Worm (Caenorhabditis elegans) whole organism, L4 larva: ENCODE measurements around the gene H03A11.13.
A peak's percentile ranks its signal among the peaks of the same experiment; 100 is the strongest.

Experiments
- T20F7.1 ChIP-seq: fragments of 200-800 bp; sonication (Bioruptor generic); optimal IDR thresholded peaks from 2 replicates; lab custom pipeline; 2018; ENCODE audit warnings: mild to moderate bottlenecking, missing genetic modification characterization, missing compliant biosample characterization
- Y48G9A.11 ChIP-seq: fragments of 200-800 bp; sonication (Bioruptor generic); IDR thresholded peaks from 2 replicates; pipeline ENCODE4 v1.3.6; 2022; ENCODE audit warnings: missing genetic modification reagents, missing genetic modification characterization, missing compliant biosample characterization
- Y5F2A.4 ChIP-seq: fragments of 200-800 bp; sonication (Bioruptor generic); optimal IDR thresholded peaks from 2 replicates; lab custom pipeline; 2018; ENCODE audit warnings: mild to moderate bottlenecking, missing genetic modification characterization, missing compliant biosample characterization
- ZK546.5 ChIP-seq, 2 experiments: sonication (generic microtip); optimal IDR thresholded peaks; 2 replicates each; lab custom pipeline; 2017; ENCODE audit warnings: missing biosample characterization in 2 of 2, missing genetic modification characterization in 2 of 2
- aha-1 ChIP-seq: fragments of 150-350 bp; peaks from one replicate; lab custom pipeline; 2014; ENCODE audit warnings: missing biosample characterization, missing genetic modification characterization
- ama-1 ChIP-seq: fragments of 150-350 bp; optimal IDR thresholded peaks from 2 replicates; lab custom pipeline; 2014; ENCODE audit warnings: inconsistent platforms, mixed read lengths
- arid-1 ChIP-seq: fragments of 200-800 bp; sonication (Bioruptor generic); conservative IDR thresholded peaks from 2 replicates; pipeline ENCODE4 v1.3.6; 2022; ENCODE audit warnings: missing genetic modification reagents, missing genetic modification characterization, missing compliant biosample characterization
- attf-4 ChIP-seq: sonication (generic microtip); optimal IDR thresholded peaks from 3 replicates; lab custom pipeline; 2017; ENCODE audit warnings: missing biosample characterization, missing genetic modification characterization
- ceh-20 ChIP-seq: fragments of 200-800 bp; sonication (Bioruptor generic); IDR thresholded peaks from 2 replicates; pipeline ENCODE4 v1.3.6; 2022; ENCODE audit warnings: missing genetic modification reagents, missing genetic modification characterization, missing compliant biosample characterization
- ceh-28 ChIP-seq: fragments of 150-350 bp; optimal IDR thresholded peaks from 2 replicates; lab custom pipeline; 2014; ENCODE audit warnings: missing biosample characterization, missing genetic modification reagents, missing genetic modification characterization
- ceh-44 ChIP-seq: fragments of 200-800 bp; sonication (Bioruptor generic); IDR thresholded peaks from 2 replicates; pipeline ENCODE4 v1.3.6; 2022; ENCODE audit warnings: missing genetic modification reagents, missing genetic modification characterization, missing compliant biosample characterization
- ces-1 ChIP-seq: fragments of 150-350 bp; sonication (generic microtip); optimal IDR thresholded peaks from 4 replicates; lab custom pipeline; 2014; ENCODE audit warnings: missing biosample characterization, missing genetic modification reagents, missing genetic modification characterization
- ctbp-1 ChIP-seq: fragments of 200-800 bp; sonication (Bioruptor generic); IDR thresholded peaks from 2 replicates; pipeline ENCODE4 v1.3.6; 2022; ENCODE audit warnings: missing genetic modification reagents, missing genetic modification characterization, missing compliant biosample characterization
- daf-12 ChIP-seq: fragments of 150-350 bp; optimal IDR thresholded peaks from 2 replicates; lab custom pipeline; 2014; ENCODE audit warnings: missing biosample characterization, missing genetic modification reagents, missing genetic modification characterization
- daf-8 ChIP-seq: fragments of 200-800 bp; sonication (Bioruptor generic); IDR thresholded peaks from 2 replicates; pipeline ENCODE4 v1.3.6; 2022; ENCODE audit warnings: missing genetic modification characterization, missing compliant biosample characterization
- dmd-6 ChIP-seq: fragments of 200-800 bp; sonication (Bioruptor generic); IDR thresholded peaks from 2 replicates; pipeline ENCODE4 v1.3.6; 2022; ENCODE audit warnings: missing genetic modification reagents, missing genetic modification characterization, missing compliant biosample characterization
- dpl-1 ChIP-seq: fragments of 150-350 bp; optimal IDR thresholded peaks from 2 replicates; lab custom pipeline; 2014; ENCODE audit warnings: missing biosample characterization, missing genetic modification reagents, missing genetic modification characterization
- duxl-1 ChIP-seq: sonication (generic microtip); optimal IDR thresholded peaks from 2 replicates; lab custom pipeline; 2016; ENCODE audit warnings: mild to moderate bottlenecking, missing genetic modification characterization, moderate library complexity, missing compliant biosample characterization; ENCODE audit not compliant: poor library complexity
- fkh-10 ChIP-seq: fragments of 150-350 bp; optimal IDR thresholded peaks from 2 replicates; lab custom pipeline; 2014; ENCODE audit warnings: missing biosample characterization, missing genetic modification reagents, missing genetic modification characterization
- gei-8 ChIP-seq: fragments of 200-800 bp; sonication (Bioruptor generic); optimal IDR thresholded peaks from 2 replicates; lab custom pipeline; 2018; ENCODE audit warnings: mild to moderate bottlenecking, missing genetic modification characterization, missing compliant biosample characterization
- hlh-11 ChIP-seq: fragments of 200-800 bp; sonication (Bioruptor generic); optimal IDR thresholded peaks from 2 replicates; lab custom pipeline; 2018; ENCODE audit warnings: mild to moderate bottlenecking, missing genetic modification characterization, missing compliant biosample characterization
- hlh-30 ChIP-seq: sonication (generic microtip); optimal IDR thresholded peaks from 2 replicates; lab custom pipeline; 2017; ENCODE audit warnings: antibody characterized with exemption, mild to moderate bottlenecking, missing genetic modification characterization, missing compliant biosample characterization; ENCODE audit not compliant: insufficient read depth
- lim-7 ChIP-seq: fragments of 200-800 bp; sonication (Bioruptor generic); IDR thresholded peaks from 2 replicates; pipeline ENCODE4 v1.3.6; 2022; ENCODE audit warnings: missing genetic modification characterization, missing compliant biosample characterization
- madf-5 ChIP-seq, 2 experiments: fragments of 200-800 bp; sonication (Bioruptor generic); IDR thresholded peaks; 2 replicates each; pipeline ENCODE4 v1.3.6; 2022; ENCODE audit warnings: missing compliant biosample characterization in 2 of 2, missing genetic modification characterization in 2 of 2
- mxl-3 ChIP-seq: fragments of 200-800 bp; sonication (Bioruptor generic); optimal IDR thresholded peaks from 2 replicates; lab custom pipeline; 2018; ENCODE audit warnings: mild to moderate bottlenecking, missing genetic modification characterization, missing compliant biosample characterization
- nhr-11 ChIP-seq: fragments of 150-350 bp; optimal IDR thresholded peaks from 2 replicates; lab custom pipeline; 2014; ENCODE audit warnings: missing biosample characterization, missing genetic modification characterization
- nhr-25 ChIP-seq: sonication (generic microtip); optimal IDR thresholded peaks from 2 replicates; lab custom pipeline; 2017; ENCODE audit warnings: missing genetic modification characterization, mild to moderate bottlenecking, missing compliant biosample characterization, antibody characterized with exemption, moderate library complexity, borderline replicate concordance; ENCODE audit not compliant: insufficient read depth
- nhr-41 ChIP-seq: fragments of 200-800 bp; sonication (Bioruptor generic); IDR thresholded peaks from 2 replicates; pipeline ENCODE4 v1.3.6; 2022; ENCODE audit warnings: missing genetic modification reagents, missing genetic modification characterization, missing compliant biosample characterization
- nhr-76 ChIP-seq: fragments of 150-350 bp; optimal IDR thresholded peaks from 2 replicates; lab custom pipeline; 2014; ENCODE audit warnings: missing biosample characterization, missing genetic modification characterization
- pha-4 ChIP-seq, 2 experiments: fragments of 150-350 bp in 1 of 2; fragments of 200-800 bp in 1 of 2; sonication (Bioruptor generic) in 1 of 2; IDR thresholded peaks in 1 of 2; optimal IDR thresholded peaks in 1 of 2; 2 replicates each; pipeline versions ENCODE4 v1.3.6 to Lab custom; 2014 to 2022; ENCODE audit warnings: missing genetic modification characterization in 2 of 2, missing genetic modification reagents in 2 of 2, missing biosample characterization in 1 of 2, missing compliant biosample characterization in 1 of 2
- pqm-1 ChIP-seq: sonication (generic microtip); optimal IDR thresholded peaks from 2 replicates; lab custom pipeline; 2017; ENCODE audit warnings: missing biosample characterization, missing genetic modification characterization
- rbr-2 ChIP-seq: sonication (generic microtip); optimal IDR thresholded peaks from 2 replicates; lab custom pipeline; 2016; ENCODE audit warnings: missing genotype, missing genetic modification characterization, missing compliant biosample characterization
- spr-3 ChIP-seq: fragments of 200-800 bp; sonication (Bioruptor generic); optimal IDR thresholded peaks from 2 replicates; lab custom pipeline; 2018; ENCODE audit warnings: mild to moderate bottlenecking, missing genetic modification characterization, missing compliant biosample characterization
- tag-97 ChIP-seq: fragments of 200-800 bp; sonication (Bioruptor generic); IDR thresholded peaks from 2 replicates; pipeline ENCODE4 v1.3.6; 2022; ENCODE audit warnings: missing genetic modification characterization, missing compliant biosample characterization
- unc-130 ChIP-seq: sonication (generic microtip); optimal IDR thresholded peaks from 2 replicates; lab custom pipeline; 2016; ENCODE audit warnings: missing genetic modification reagents, missing genetic modification characterization, missing compliant biosample characterization
- unc-62 ChIP-seq, 3 experiments: fragments of 150-350 bp in 1 of 3; sonication (generic microtip); optimal IDR thresholded peaks in 2 of 3; peaks in 1 of 3; 1 replicate in 1 of 3; 2 replicates in 2 of 3; lab custom pipeline; 2014 to 2017; ENCODE audit warnings: missing biosample characterization in 3 of 3, missing genetic modification characterization in 3 of 3, missing genetic modification reagents in 3 of 3, missing genotype in 1 of 3
- vab-7 ChIP-seq: fragments of 200-800 bp; sonication (Bioruptor generic); IDR thresholded peaks from 2 replicates; pipeline ENCODE4 v1.3.6; 2022; ENCODE audit warnings: missing genetic modification reagents, missing genetic modification characterization, missing compliant biosample characterization
- zag-1 ChIP-seq: fragments of 150-350 bp; optimal IDR thresholded peaks from 2 replicates; lab custom pipeline; 2014; ENCODE audit warnings: missing biosample characterization, missing genetic modification characterization
- zfp-2 ChIP-seq: sonication (generic microtip); optimal IDR thresholded peaks from 2 replicates; lab custom pipeline; 2016; ENCODE audit warnings: mild to moderate bottlenecking, missing genetic modification characterization, missing compliant biosample characterization

H03A11.13 gene

ce11 chrX:15200720-15201119, 12.3 kb downstream of the H03A11.13 start (continued):
- TF ChIP-seq hlh-30 (tag; lab: Kevin White, UChicago) (peak; percentile 79), spr-3 (GFP tag; lab: Kevin White, UChicago) (peak; percentile 76), arid-1 (peak; percentile 95), nhr-41 (GFP tag; lab: Robert Waterston, UW) (peak; percentile 85), lim-7 (peak; percentile 96), ceh-28 (tag; lab: Kevin White, UChicago) (no peak), duxl-1 (tag; lab: Kevin White, UChicago) (peak; percentile 91), dmd-6 (GFP tag; lab: Robert Waterston, UW) (peak; percentile 86), Y5F2A.4 (GFP tag; lab: Kevin White, UChicago) (peak; percentile 70), T20F7.1 (peak; percentile 70), dpl-1 (peak; percentile 17), zag-1 (tag; lab: Kevin White, UChicago) (no peak), ceh-20 (GFP tag; lab: Robert Waterston, UW) (peak; percentile 94), attf-4 (no peak), madf-5 (GFP tag; IDR thresholded peaks at IDR 0.05; lab: Robert Waterston, UW) (peak; percentile 71 to 74; a peak in 3 of 4 replicates), ces-1 (GFP tag; lab: Kevin White, UChicago) (no peak), ceh-44 (peak; percentile 91; the same call in 1 of the 2 replicates), hlh-11 (tag; lab: Kevin White, UChicago) (no peak), Y48G9A.11 (GFP tag; lab: Robert Waterston, UW) (peak; percentile 90), ZK546.5 (tag; optimal IDR thresholded peaks at IDR 0.05; lab: Kevin White, UChicago) (no peak), unc-130 (GFP tag; lab: Kevin White, UChicago) (peak; percentile 36), gei-8 (peak; percentile 68), vab-7 (GFP tag; lab: Robert Waterston, UW) (peak; percentile 97), daf-12 (tag; lab: Kevin White, UChicago) (no peak), nhr-76 (tag; lab: Kevin White, UChicago) (no peak), aha-1 (no peak), daf-8 (peak; percentile 74; the same call in 1 of the 2 replicates), mxl-3 (GFP tag; lab: Kevin White, UChicago) (peak; percentile 65), zfp-2 (no peak), nhr-11 (peak; percentile 59), tag-97 (GFP tag; lab: Robert Waterston, UW) (no peak), pqm-1 (tag; lab: Kevin White, UChicago) (no peak), ama-1 (no peak), nhr-25 (tag; lab: Kevin White, UChicago) (peak; percentile 68), pha-4 (GFP tag; IDR thresholded peaks at IDR 0.05; lab: Robert Waterston, UW) (peak; percentile 90), pha-4 (tag; optimal IDR thresholded peaks at IDR 0.05; lab: Kevin White, UChicago) (no peak)

DNA sequence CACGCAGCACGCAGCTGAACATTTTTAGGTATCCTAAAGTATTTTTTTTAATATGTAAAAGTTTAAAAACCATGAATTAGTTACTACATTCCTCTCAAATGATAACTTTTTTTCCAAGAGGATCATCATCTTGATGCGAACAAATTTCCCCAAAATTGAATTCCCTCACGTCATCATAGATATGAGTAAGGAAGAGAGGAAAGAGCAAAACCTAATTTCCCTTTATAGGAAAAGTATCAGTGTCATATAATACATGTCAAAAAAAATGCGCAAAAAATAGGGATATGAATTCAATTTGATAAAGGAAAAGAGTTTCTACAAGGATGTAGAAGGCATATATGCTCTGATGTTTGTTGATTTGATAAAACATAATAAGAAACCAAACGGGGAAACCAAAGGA, 12.9 kb downstream of the H03A11.13 start:
- TF ChIP-seq fkh-10 (GFP tag; lab: Kevin White, UChicago): peak; percentile 49
- 0 out of 2 replicates have a peak, but pooled peaks have one; percentile 31 for TF ChIP-seq ctbp-1
- no peak for TF ChIP-seq hlh-30 (tag; lab: Kevin White, UChicago)
- TF ChIP-seq ces-1 (GFP tag; lab: Kevin White, UChicago): peak; percentile 13

ce11 chrX:15199052-15199451, 14.0 kb downstream of the H03A11.13 start, which contains the start of gene snt-7:
TSS of gene snt-7 (minus strand) at chrX:15199152.
- peak in 1 of 2 experiments; percentile 25 for TF ChIP-seq unc-62 (GFP tag; optimal IDR thresholded peaks at IDR 0.05 in 1 of 2; lab: Kevin White, UChicago)
- TF ChIP-seq unc-62 (tag; optimal IDR thresholded peaks at IDR 0.05; lab: Kevin White, UChicago): no peak
- no peak for TF ChIP-seq rbr-2 (tag; lab: Kevin White, UChicago)
- no peak for TF ChIP-seq ces-1 (GFP tag; lab: Kevin White, UChicago)
- TF ChIP-seq, all 104 proteins: peak for 1
